Worm (Caenorhabditis elegans) whole organism, L3 larva: ENCODE results near the gene T06E8.8.

Experiments used
- ama-1 ChIP-seq: fragments of 150-350 bp; optimal IDR thresholded peaks from 2 replicates; lab custom pipeline; 2018
- nhr-12 ChIP-seq: fragments of 150-350 bp; optimal IDR thresholded peaks from 2 replicates; lab custom pipeline; 2014; ENCODE audit warnings: missing biosample characterization, missing genetic modification characterization

- TF ChIP-seq nhr-12 (tag; lab: Kevin White, UChicago) (no peak), ama-1 (lab: Kevin White, UChicago) (no peak)
Measured at ce11 chrV:10090461-10090860, 46.9 kb downstream of the T06E8.8 start, which contains the start of gene R04B5.7.
